Fruit fly (Drosophila melanogaster) whole organism, embryonic: ENCODE data around the gene CG7342.

Experiments used
- Bgb ChIP-seq: fragments of 200-800 bp; sonication (Bioruptor generic); IDR thresholded peaks from 2 replicates; pipeline ENCODE4 v1.3.6; 2022; ENCODE audit warnings: missing biosample characterization, missing genetic modification characterization; ENCODE audit not compliant: partially characterized antibody
- CG10274 ChIP-seq: fragments of 200-800 bp; sonication (Bioruptor generic); optimal IDR thresholded peaks from 3 replicates; lab custom pipeline; 2017; ENCODE audit warnings: missing biosample characterization, mild to moderate bottlenecking, missing genetic modification characterization
- CG10431 ChIP-seq: fragments of 200-800 bp; sonication (Bioruptor generic); optimal IDR thresholded peaks from 3 replicates; lab custom pipeline; 2018; ENCODE audit warnings: missing biosample characterization, mild to moderate bottlenecking, missing genetic modification characterization
- CG12391 ChIP-seq: fragments of 200-800 bp; sonication (Bioruptor generic); optimal IDR thresholded peaks from 3 replicates; lab custom pipeline; 2018; ENCODE audit warnings: missing biosample characterization, mild to moderate bottlenecking, missing genetic modification characterization, moderate library complexity
- CG12942 ChIP-seq: fragments of 200-800 bp; sonication (Bioruptor generic); optimal IDR thresholded peaks from 3 replicates; lab custom pipeline; 2016; ENCODE audit warnings: missing biosample characterization, missing genetic modification characterization
- CG13424 ChIP-seq: fragments of 200-800 bp; sonication (Bioruptor generic); optimal IDR thresholded peaks from 2 replicates; lab custom pipeline; 2019; ENCODE audit warnings: missing biosample characterization, mild to moderate bottlenecking, missing genetic modification characterization, moderate library complexity
- CG13775 ChIP-seq: fragments of 200-800 bp; sonication (Bioruptor generic); optimal IDR thresholded peaks from 3 replicates; lab custom pipeline; 2017; ENCODE audit warnings: missing biosample characterization, mild to moderate bottlenecking, missing genetic modification characterization
- CG15479 ChIP-seq: fragments of 200-800 bp; sonication (Bioruptor generic); optimal IDR thresholded peaks from 3 replicates; lab custom pipeline; 2019; ENCODE audit warnings: missing biosample characterization, mild to moderate bottlenecking, missing genetic modification characterization, moderate library complexity
- CG1603 ChIP-seq: fragments of 200-800 bp; sonication (Bioruptor generic); optimal IDR thresholded peaks from 2 replicates; lab custom pipeline; 2019; ENCODE audit warnings: missing biosample characterization, mild to moderate bottlenecking, missing genetic modification characterization, moderate library complexity
- CG18599 ChIP-seq: fragments of 200-800 bp; sonication (Bioruptor generic); optimal IDR thresholded peaks from 3 replicates; lab custom pipeline; 2017; ENCODE audit warnings: missing biosample characterization, missing genetic modification characterization, mild to moderate bottlenecking, moderate library complexity, missing genetic modification reagents
- CG3065 ChIP-seq: fragments of 200-800 bp; sonication (Bioruptor generic); optimal IDR thresholded peaks from 2 replicates; lab custom pipeline; 2016; ENCODE audit warnings: missing biosample characterization, missing genetic modification characterization
- CG3726 ChIP-seq: fragments of 200-800 bp; sonication (Bioruptor generic); IDR thresholded peaks from 3 replicates; pipeline ENCODE4, ENCODE4 v1.3.6; 2022; ENCODE audit warnings: missing biosample characterization, missing genetic modification characterization
- CG6765 ChIP-seq: fragments of 200-800 bp; sonication (Bioruptor generic); optimal IDR thresholded peaks from 3 replicates; lab custom pipeline; 2017; ENCODE audit warnings: missing biosample characterization, mild to moderate bottlenecking, missing genetic modification characterization
- CG6813 ChIP-seq: fragments of 200-800 bp; sonication (Bioruptor generic); optimal IDR thresholded peaks from 2 replicates; lab custom pipeline; 2017; ENCODE audit warnings: missing biosample characterization, missing genetic modification characterization, mild to moderate bottlenecking, moderate library complexity, missing genetic modification reagents
- CG7556 ChIP-seq: fragments of 200-800 bp; sonication (Bioruptor generic); optimal IDR thresholded peaks from 2 replicates; lab custom pipeline; 2017; ENCODE audit warnings: missing biosample characterization, mild to moderate bottlenecking, missing genetic modification characterization
- CG7963 ChIP-seq: fragments of 200-800 bp; sonication (Bioruptor generic); IDR thresholded peaks from 3 replicates; pipeline ENCODE4 v1.3.6; 2022; ENCODE audit warnings: missing biosample characterization, missing genetic modification characterization; ENCODE audit not compliant: partially characterized antibody
- CG7987 ChIP-seq: fragments of 200-800 bp; sonication (Bioruptor generic); optimal IDR thresholded peaks from 2 replicates; lab custom pipeline; 2018; ENCODE audit warnings: missing biosample characterization, mild to moderate bottlenecking, missing genetic modification characterization, moderate library complexity
- CG8359 ChIP-seq: fragments of 200-800 bp; sonication (Bioruptor generic); optimal IDR thresholded peaks from 2 replicates; lab custom pipeline; 2017; ENCODE audit warnings: missing biosample characterization, mild to moderate bottlenecking, missing genetic modification characterization, borderline replicate concordance
- CG8478 ChIP-seq: fragments of >200 bp; optimal IDR thresholded peaks from 2 replicates; lab custom pipeline; 2018
- CG9797 ChIP-seq: fragments of 200-800 bp; sonication (Bioruptor generic); optimal IDR thresholded peaks from 3 replicates; lab custom pipeline; 2018; ENCODE audit warnings: missing biosample characterization, mild to moderate bottlenecking, missing genetic modification characterization
- CHES-1-like ChIP-seq: fragments of 200-800 bp; sonication (Bioruptor generic); optimal IDR thresholded peaks from 2 replicates; lab custom pipeline; 2016; ENCODE audit warnings: missing biosample characterization, missing genetic modification characterization
- Camta ChIP-seq: fragments of 200-800 bp; sonication (Bioruptor generic); optimal IDR thresholded peaks from 2 replicates; lab custom pipeline; 2016; ENCODE audit warnings: missing biosample characterization, missing genetic modification characterization
- Dip3 ChIP-seq: fragments of 200-800 bp; sonication (Bioruptor generic); optimal IDR thresholded peaks from 3 replicates; lab custom pipeline; 2016; ENCODE audit warnings: missing biosample characterization, missing genetic modification characterization
- Ets65A ChIP-seq: fragments of 200-800 bp; sonication (Bioruptor generic); peaks from one replicate; lab custom pipeline; 2016; ENCODE audit warnings: missing biosample characterization, missing genetic modification characterization
- Fer1 ChIP-seq: fragments of 200-800 bp; sonication (Bioruptor generic); optimal IDR thresholded peaks from 2 replicates; lab custom pipeline; 2017; ENCODE audit warnings: missing biosample characterization, mild to moderate bottlenecking, missing genetic modification characterization
- Lpt ChIP-seq: fragments of >200 bp; optimal IDR thresholded peaks from 2 replicates; lab custom pipeline; 2018; ENCODE audit warnings: missing biosample characterization, missing genetic modification characterization
- Nf-YA ChIP-seq: fragments of 200-800 bp; sonication (Bioruptor generic); IDR thresholded peaks from 2 replicates; pipeline ENCODE4 v1.3.6; 2022; ENCODE audit warnings: missing biosample characterization, missing genetic modification characterization
- NfI ChIP-seq: fragments of 200-800 bp; sonication (Bioruptor generic); optimal IDR thresholded peaks from 3 replicates; lab custom pipeline; 2018; ENCODE audit warnings: missing biosample characterization, mild to moderate bottlenecking, missing genetic modification characterization, moderate library complexity
- Oaz ChIP-seq: fragments of 200-800 bp; sonication (Bioruptor generic); IDR thresholded peaks from 2 replicates; pipeline ENCODE4 v1.3.6; 2022; ENCODE audit warnings: missing biosample characterization, missing genetic modification characterization
- bigmax ChIP-seq: fragments of 200-800 bp; sonication (Bioruptor generic); optimal IDR thresholded peaks from 2 replicates; lab custom pipeline; 2018; ENCODE audit warnings: missing biosample characterization, mild to moderate bottlenecking, missing genetic modification characterization
- br ChIP-seq: fragments of >200 bp; optimal IDR thresholded peaks from 2 replicates; lab custom pipeline; 2017
- dm ChIP-seq: fragments of 200-800 bp; sonication (Bioruptor generic); optimal IDR thresholded peaks from 3 replicates; lab custom pipeline; 2016; ENCODE audit warnings: missing biosample characterization, missing genetic modification characterization
- fd102C ChIP-seq: fragments of 200-800 bp; sonication (Bioruptor generic); optimal IDR thresholded peaks from 2 replicates; lab custom pipeline; 2018; ENCODE audit warnings: missing biosample characterization, mild to moderate bottlenecking, missing genetic modification characterization, moderate library complexity
- fu2 ChIP-seq: fragments of 200-800 bp; sonication (Bioruptor generic); optimal IDR thresholded peaks from 2 replicates; lab custom pipeline; 2016; ENCODE audit warnings: missing biosample characterization, missing genetic modification characterization
- gro ChIP-seq: fragments of 200-800 bp; sonication (Bioruptor generic); optimal IDR thresholded peaks from 2 replicates; lab custom pipeline; 2016; ENCODE audit warnings: missing biosample characterization, missing genetic modification characterization
- jumu ChIP-seq: fragments of 200-800 bp; sonication (Bioruptor generic); optimal IDR thresholded peaks from 3 replicates; lab custom pipeline; 2016; ENCODE audit warnings: missing biosample characterization, missing genetic modification characterization
- nerfin-1 ChIP-seq: fragments of 200-800 bp; sonication (Bioruptor generic); optimal IDR thresholded peaks from 3 replicates; lab custom pipeline; 2019; ENCODE audit warnings: missing biosample characterization, mild to moderate bottlenecking, missing genetic modification characterization, moderate library complexity
- otp ChIP-seq: fragments of 200-800 bp; sonication (Bioruptor generic); IDR thresholded peaks from 3 replicates; pipeline ENCODE4, ENCODE4 v1.3.6; 2022; ENCODE audit warnings: missing biosample characterization, missing genetic modification characterization
- pfk ChIP-seq: fragments of 200-800 bp; sonication (Bioruptor generic); optimal IDR thresholded peaks from 2 replicates; lab custom pipeline; 2018; ENCODE audit warnings: missing biosample characterization, mild to moderate bottlenecking, missing genetic modification characterization, moderate library complexity
- pnt ChIP-seq: fragments of 200-800 bp; sonication (Bioruptor generic); optimal IDR thresholded peaks from 3 replicates; lab custom pipeline; 2016; ENCODE audit warnings: missing biosample characterization, missing genetic modification characterization
- prd ChIP-seq, 3 experiments: fragments of >200 bp in 2 of 3; fragments of 200-800 bp in 1 of 3; sonication (Bioruptor generic) in 1 of 3; optimal IDR thresholded peaks in 2 of 3; IDR thresholded peaks in 1 of 3; 2 replicates in 2 of 3; 3 replicates in 1 of 3; pipeline versions ENCODE4 v1.3.6 to Lab custom; 2017 to 2022; ENCODE audit warnings: missing biosample characterization in 1 of 3, missing genetic modification characterization in 1 of 3
- pzg ChIP-seq: fragments of 200-800 bp; sonication (Bioruptor generic); optimal IDR thresholded peaks from 3 replicates; lab custom pipeline; 2018; ENCODE audit warnings: missing biosample characterization, mild to moderate bottlenecking, missing genetic modification characterization, moderate library complexity
- sc ChIP-seq, 3 experiments: fragments of >200 bp in 2 of 3; fragments of 200-800 bp in 1 of 3; sonication (Bioruptor generic) in 1 of 3; optimal IDR thresholded peaks; 2 replicates in 2 of 3; 3 replicates in 1 of 3; lab custom pipeline; 2017; ENCODE audit warnings: mild to moderate bottlenecking in 1 of 3, missing biosample characterization in 1 of 3, missing genetic modification characterization in 1 of 3, missing genetic modification reagents in 1 of 3
- slou ChIP-seq: fragments of 200-800 bp; sonication (Bioruptor generic); optimal IDR thresholded peaks from 3 replicates; lab custom pipeline; 2016; ENCODE audit warnings: missing biosample characterization, missing genetic modification characterization
- slp2 ChIP-seq: fragments of 200-800 bp; sonication (Bioruptor generic); optimal IDR thresholded peaks from 2 replicates; lab custom pipeline; 2016; ENCODE audit warnings: missing biosample characterization, missing genetic modification characterization
- tna ChIP-seq: fragments of 200-800 bp; sonication (Bioruptor generic); IDR thresholded peaks from 2 replicates; pipeline ENCODE4 v1.3.6; 2022; ENCODE audit warnings: missing biosample characterization, missing genetic modification characterization; ENCODE audit not compliant: partially characterized antibody
- ttk ChIP-seq: fragments of 200-800 bp; sonication (Bioruptor generic); IDR thresholded peaks from 2 replicates; pipeline ENCODE4 v2.1.2; 2022; ENCODE audit warnings: missing biosample characterization, missing genetic modification characterization
- tup ChIP-seq: fragments of 200-800 bp; sonication (Bioruptor generic); optimal IDR thresholded peaks from 2 replicates; lab custom pipeline; 2016; ENCODE audit warnings: missing biosample characterization, mild to moderate bottlenecking, missing genetic modification characterization, moderate library complexity
- zfh1 ChIP-seq: fragments of 200-800 bp; sonication (Bioruptor generic); IDR thresholded peaks from 3 replicates; pipeline ENCODE4 v1.3.6; 2022; ENCODE audit warnings: missing biosample characterization, missing genetic modification characterization

Gene CG7342

DNA sequence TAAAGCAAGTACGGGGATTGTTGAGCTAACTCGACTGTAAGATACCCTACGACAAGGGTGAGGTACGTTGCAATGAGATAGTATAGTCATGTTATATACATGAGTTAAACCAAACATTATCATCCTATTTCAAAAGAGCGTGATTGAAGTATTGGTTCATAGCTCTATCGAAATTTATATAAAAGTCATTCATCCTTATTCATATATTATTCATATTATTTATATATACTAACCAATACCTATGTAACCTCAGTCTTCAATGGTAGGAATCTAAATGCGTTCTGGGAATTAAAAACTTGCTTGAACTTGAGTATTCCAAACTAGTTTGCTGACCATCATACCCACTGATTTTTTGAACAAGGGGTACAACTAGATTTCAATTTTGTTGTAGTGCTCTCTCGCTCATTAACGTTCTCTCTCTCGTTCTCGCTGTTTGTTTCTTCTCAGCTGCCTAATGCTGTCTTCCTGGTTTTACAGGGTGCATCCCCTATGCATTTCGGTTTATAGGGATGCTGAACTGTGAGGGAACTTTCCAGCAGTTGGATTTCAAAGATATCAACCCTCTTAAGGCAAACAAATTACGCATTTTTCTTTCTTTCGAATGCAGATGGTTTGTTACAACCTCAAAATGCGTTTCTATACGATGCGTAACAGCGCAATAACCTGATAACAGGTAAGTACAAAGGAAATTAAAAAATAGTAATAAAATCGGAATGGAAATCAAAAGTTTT lies 24.8 kb downstream of the CG7342 start (continued):
- TF ChIP-seq pnt (GFP tag; lab: Kevin White, UChicago) (no peak), CG13424 (tag; lab: Kevin White, UChicago) (peak; percentile 16), Oaz (GFP tag; lab: Robert Waterston, UW) (no peak), NfI (GFP tag; lab: Kevin White, UChicago) (peak; percentile 14), Camta (GFP tag; lab: Kevin White, UChicago) (no peak), CG7987 (GFP tag; lab: Kevin White, UChicago) (no peak), sc (optimal IDR thresholded peaks at IDR 0.05; lab: Kevin White, UChicago) (no peak), sc (GFP tag; optimal IDR thresholded peaks at IDR 0.05; lab: Kevin White, UChicago) (no peak), pfk (GFP tag; lab: Kevin White, UChicago) (no peak), otp (no peak), CG7556 (GFP tag; lab: Kevin White, UChicago) (peak; percentile 44), br (lab: Kevin White, UChicago) (no peak), Dip3 (GFP tag; lab: Kevin White, UChicago) (no peak), prd (optimal IDR thresholded peaks at IDR 0.05; lab: Kevin White, UChicago) (no peak), prd (GFP tag; IDR thresholded peaks at IDR 0.05; lab: Robert Waterston, UW) (peak; percentile 35; the same call in 2 of the 3 replicates), zfh1 (GFP tag; lab: Robert Waterston, UW) (0 out of 3 replicates have a peak, but pooled peaks have one; percentile 4), Fer1 (GFP tag; lab: Kevin White, UChicago) (peak; percentile 61), CG18599 (GFP tag; lab: Kevin White, UChicago) (peak; percentile 69), tna (GFP tag; lab: Robert Waterston, UW) (no peak), jumu (no peak), CG8478 (lab: Kevin White, UChicago) (no peak), CG13775 (GFP tag; lab: Kevin White, UChicago) (peak; percentile 29), CG15479 (GFP tag; lab: Kevin White, UChicago) (no peak), CG6813 (GFP tag; lab: Kevin White, UChicago) (no peak), CG9797 (no peak), CG12391 (peak; percentile 20), CG10274 (GFP tag; lab: Kevin White, UChicago) (peak; percentile 61), tup (GFP tag; lab: Kevin White, UChicago) (no peak), pzg (GFP tag; lab: Kevin White, UChicago) (no peak), CG3065 (GFP tag; lab: Kevin White, UChicago) (no peak), CG8359 (peak; percentile 37), CG3726 (no peak), gro (no peak), ttk (GFP tag; lab: Robert Waterston, UW) (0 out of 2 replicates have a peak, but pooled peaks have one; percentile 6), slp2 (GFP tag; lab: Kevin White, UChicago) (no peak), fd102C (GFP tag; lab: Kevin White, UChicago) (no peak), dm (GFP tag; lab: Kevin White, UChicago) (no peak), slou (GFP tag; lab: Kevin White, UChicago) (no peak), fu2 (GFP tag; lab: Kevin White, UChicago) (no peak), CG12942 (GFP tag; lab: Kevin White, UChicago) (no peak), Lpt (GFP tag; lab: Kevin White, UChicago) (no peak), CG6765 (peak; percentile 29), CG7963 (GFP tag; lab: Robert Waterston, UW) (no peak), Ets65A (GFP tag; lab: Kevin White, UChicago) (peak; percentile 91), nerfin-1 (peak; percentile 44), CG1603 (tag; lab: Kevin White, UChicago) (no peak), Nf-YA (GFP tag; lab: Robert Waterston, UW) (no peak), Bgb (GFP tag; lab: Robert Waterston, UW) (no peak), CHES-1-like (no peak), bigmax (no peak), CG10431 (GFP tag; lab: Kevin White, UChicago) (no peak)
